Worm (Caenorhabditis elegans) whole organism, young adult: ENCODE data around the gene bre-2.

Experiments used
- C06A6.2 ChIP-seq: fragments of 200-800 bp; sonication (Bioruptor generic); conservative IDR thresholded peaks from 2 replicates; pipeline ENCODE4 v1.3.6; 2022; ENCODE audit warnings: missing genetic modification characterization, missing compliant biosample characterization
- C17E4.6 ChIP-seq: fragments of 200-800 bp; sonication (Bioruptor generic); IDR thresholded peaks from 2 replicates; pipeline ENCODE4 v1.3.6; 2022; ENCODE audit warnings: missing genetic modification reagents, missing genetic modification characterization, missing compliant biosample characterization
- F23B12.7 ChIP-seq: sonication (generic microtip); optimal IDR thresholded peaks from 2 replicates; lab custom pipeline; 2017; ENCODE audit warnings: missing genetic modification characterization, mild to moderate bottlenecking, missing compliant biosample characterization, antibody characterized with exemption, moderate library complexity; ENCODE audit not compliant: insufficient read depth
- F33H1.4 ChIP-seq: fragments of 200-800 bp; sonication (Bioruptor generic); IDR thresholded peaks from 2 replicates; pipeline ENCODE4 v1.3.6; 2022; ENCODE audit warnings: missing genetic modification reagents, missing genetic modification characterization, missing compliant biosample characterization
- F37B4.10 ChIP-seq: fragments of 200-800 bp; sonication (Bioruptor generic); IDR thresholded peaks from 2 replicates; pipeline ENCODE4 v1.3.6; 2022; ENCODE audit warnings: missing genetic modification characterization, missing compliant biosample characterization
- Y53F4B.3 ChIP-seq: fragments of 200-800 bp; sonication (Bioruptor generic); IDR thresholded peaks from 2 replicates; pipeline ENCODE4 v1.3.6; 2022; ENCODE audit warnings: missing genetic modification reagents, missing genetic modification characterization, missing compliant biosample characterization
- ZK185.1 ChIP-seq: sonication (generic microtip); optimal IDR thresholded peaks from 2 replicates; lab custom pipeline; 2016; ENCODE audit warnings: mild to moderate bottlenecking, missing genetic modification characterization, missing compliant biosample characterization; ENCODE audit not compliant: poor library complexity, severe bottlenecking
- aptf-2 ChIP-seq: fragments of 200-800 bp; sonication (Bioruptor generic); conservative IDR thresholded peaks from 2 replicates; pipeline ENCODE4 v1.3.6; 2022; ENCODE audit warnings: missing genetic modification reagents, missing genetic modification characterization, missing compliant biosample characterization
- athp-1 ChIP-seq: sonication (generic microtip); optimal IDR thresholded peaks from 2 replicates; lab custom pipeline; 2017; ENCODE audit warnings: mild to moderate bottlenecking, missing genetic modification characterization, missing compliant biosample characterization
- attf-5 ChIP-seq: fragments of 200-800 bp; sonication (Bioruptor generic); optimal IDR thresholded peaks from 2 replicates; lab custom pipeline; 2018; ENCODE audit warnings: mild to moderate bottlenecking, missing genetic modification characterization, missing compliant biosample characterization
- attf-6 ChIP-seq: fragments of 200-800 bp; sonication (Bioruptor generic); IDR thresholded peaks from 2 replicates; pipeline ENCODE4 v1.3.6; 2022; ENCODE audit warnings: missing genetic modification reagents, missing genetic modification characterization, missing compliant biosample characterization
- bed-1 ChIP-seq: fragments of 200-800 bp; sonication (Bioruptor generic); IDR thresholded peaks from 2 replicates; pipeline ENCODE4 v1.3.6; 2022; ENCODE audit warnings: missing genetic modification reagents, missing genetic modification characterization, missing compliant biosample characterization
- cebp-1 ChIP-seq, 2 experiments: fragments of 200-800 bp in 1 of 2; sonication (Bioruptor generic) in 1 of 2; sonication (generic microtip) in 1 of 2; IDR thresholded peaks in 1 of 2; optimal IDR thresholded peaks in 1 of 2; 2 replicates each; pipeline versions ENCODE4 v1.3.6 to Lab custom; 2017 to 2022; ENCODE audit warnings: missing compliant biosample characterization in 2 of 2, missing genetic modification characterization in 2 of 2, mild to moderate bottlenecking in 1 of 2, missing genetic modification reagents in 1 of 2, moderate library complexity in 1 of 2
- ceh-27 ChIP-seq: fragments of 200-800 bp; sonication (Bioruptor generic); optimal IDR thresholded peaks from 2 replicates; lab custom pipeline; 2018; ENCODE audit warnings: mild to moderate bottlenecking, missing genetic modification characterization, moderate library complexity, missing compliant biosample characterization
- chd-7 ChIP-seq: sonication (generic microtip); optimal IDR thresholded peaks from 2 replicates; lab custom pipeline; 2016; ENCODE audit warnings: mild to moderate bottlenecking, missing genetic modification characterization, moderate library complexity, missing compliant biosample characterization
- die-1 ChIP-seq: sonication (generic microtip); optimal IDR thresholded peaks from 2 replicates; lab custom pipeline; 2016; ENCODE audit warnings: missing genotype, mild to moderate bottlenecking, missing genetic modification characterization, missing compliant biosample characterization
- dpff-1 ChIP-seq: sonication (generic microtip); optimal IDR thresholded peaks from 2 replicates; lab custom pipeline; 2017; ENCODE audit warnings: mild to moderate bottlenecking, missing genetic modification characterization, missing compliant biosample characterization
- efl-1 ChIP-seq: fragments of 150-350 bp; optimal IDR thresholded peaks from 2 replicates; lab custom pipeline; 2014; ENCODE audit warnings: missing biosample characterization, missing genetic modification reagents, missing genetic modification characterization
- egl-18 ChIP-seq: fragments of 200-800 bp; sonication (Bioruptor generic); IDR thresholded peaks from 2 replicates; pipeline ENCODE4 v1.3.6; 2022; ENCODE audit warnings: missing genetic modification reagents, missing genetic modification characterization, missing compliant biosample characterization
- gei-17 ChIP-seq: fragments of 200-800 bp; sonication (Bioruptor generic); optimal IDR thresholded peaks from 2 replicates; lab custom pipeline; 2018; ENCODE audit warnings: mild to moderate bottlenecking, missing genetic modification characterization, missing compliant biosample characterization
- him-1 ChIP-seq: sonication (generic microtip); optimal IDR thresholded peaks from 2 replicates; lab custom pipeline; 2016; ENCODE audit warnings: missing genotype, missing genetic modification reagents, missing genetic modification characterization, missing compliant biosample characterization
- hmg-1.2 ChIP-seq: fragments of 200-800 bp; sonication (Bioruptor generic); IDR thresholded peaks from 2 replicates; pipeline ENCODE4 v1.3.6; 2022; ENCODE audit warnings: missing genetic modification reagents, missing genetic modification characterization, missing compliant biosample characterization
- let-526 ChIP-seq: fragments of 200-800 bp; sonication (Bioruptor generic); IDR thresholded peaks from 2 replicates; pipeline ENCODE4 v1.3.6; 2022; ENCODE audit warnings: missing genetic modification reagents, missing genetic modification characterization, missing compliant biosample characterization
- lin-40 ChIP-seq: sonication (generic microtip); optimal IDR thresholded peaks from 2 replicates; lab custom pipeline; 2016; ENCODE audit warnings: missing genetic modification characterization, mild to moderate bottlenecking, missing compliant biosample characterization, missing genotype, missing genetic modification reagents
- madf-10 ChIP-seq: sonication (generic microtip); optimal IDR thresholded peaks from 2 replicates; lab custom pipeline; 2016; ENCODE audit warnings: mild to moderate bottlenecking, missing genetic modification characterization, missing compliant biosample characterization
- madf-6 ChIP-seq: fragments of 200-800 bp; sonication (Bioruptor generic); IDR thresholded peaks from 2 replicates; pipeline ENCODE4 v1.3.6; 2022; ENCODE audit warnings: missing genetic modification reagents, missing genetic modification characterization, missing compliant biosample characterization
- madf-8 ChIP-seq: fragments of 200-800 bp; sonication (Bioruptor generic); conservative IDR thresholded peaks from 2 replicates; pipeline ENCODE4 v1.3.6; 2022; ENCODE audit warnings: missing genetic modification reagents, missing genetic modification characterization, missing compliant biosample characterization
- mcd-1 ChIP-seq: fragments of 200-800 bp; sonication (Bioruptor generic); IDR thresholded peaks from 2 replicates; pipeline ENCODE4 v1.3.6; 2022; ENCODE audit warnings: missing genetic modification reagents, missing genetic modification characterization, missing compliant biosample characterization
- mel-28 ChIP-seq: sonication (generic microtip); optimal IDR thresholded peaks from 2 replicates; lab custom pipeline; 2016; ENCODE audit warnings: borderline replicate concordance, mild to moderate bottlenecking, missing genetic modification characterization, missing compliant biosample characterization
- mxl-1 ChIP-seq: sonication (generic microtip); optimal IDR thresholded peaks from 2 replicates; lab custom pipeline; 2016; ENCODE audit warnings: missing genetic modification characterization, missing compliant biosample characterization
- nfya-2 ChIP-seq: fragments of 200-800 bp; sonication (Bioruptor generic); IDR thresholded peaks from 2 replicates; pipeline ENCODE4 v1.3.6; 2022; ENCODE audit warnings: missing genetic modification reagents, missing genetic modification characterization, missing compliant biosample characterization
- nhr-80 ChIP-seq: sonication (generic microtip); optimal IDR thresholded peaks from 2 replicates; lab custom pipeline; 2016; ENCODE audit warnings: missing genetic modification characterization, missing compliant biosample characterization
- nhr-90 ChIP-seq: sonication (generic microtip); optimal IDR thresholded peaks from 2 replicates; lab custom pipeline; 2016; ENCODE audit warnings: missing genotype, mild to moderate bottlenecking, missing genetic modification characterization, missing compliant biosample characterization
- pbrm-1 ChIP-seq: fragments of 200-800 bp; sonication (Bioruptor generic); IDR thresholded peaks from 2 replicates; pipeline ENCODE4 v1.3.6; 2022; ENCODE audit warnings: missing genetic modification reagents, missing genetic modification characterization, missing compliant biosample characterization
- rcor-1 ChIP-seq: fragments of 200-800 bp; sonication (Bioruptor generic); IDR thresholded peaks from 2 replicates; pipeline ENCODE4 v1.3.6; 2022; ENCODE audit warnings: missing genetic modification reagents, missing genetic modification characterization, missing compliant biosample characterization
- repo-1 ChIP-seq: sonication (generic microtip); optimal IDR thresholded peaks from 2 replicates; lab custom pipeline; 2017; ENCODE audit warnings: mild to moderate bottlenecking, missing genetic modification characterization, missing compliant biosample characterization
- sdz-38 ChIP-seq: sonication (generic microtip); optimal IDR thresholded peaks from 2 replicates; lab custom pipeline; 2016; ENCODE audit warnings: missing genotype, missing genetic modification characterization, missing compliant biosample characterization
- snpc-1.1 ChIP-seq: sonication (generic microtip); optimal IDR thresholded peaks from 2 replicates; lab custom pipeline; 2017; ENCODE audit warnings: missing genetic modification characterization, mild to moderate bottlenecking, missing compliant biosample characterization, antibody characterized with exemption, moderate library complexity, missing genotype, missing genetic modification reagents; ENCODE audit not compliant: insufficient read depth
- snpc-3.4 ChIP-seq: sonication (generic microtip); optimal IDR thresholded peaks from 2 replicates; lab custom pipeline; 2017; ENCODE audit warnings: missing genetic modification characterization, mild to moderate bottlenecking, missing compliant biosample characterization, antibody characterized with exemption, moderate library complexity, missing genotype, missing genetic modification reagents
- sptf-2 ChIP-seq: fragments of 200-800 bp; sonication (Bioruptor generic); optimal IDR thresholded peaks from 2 replicates; lab custom pipeline; 2018; ENCODE audit warnings: mild to moderate bottlenecking, missing genetic modification characterization, missing compliant biosample characterization
- tlf-1 ChIP-seq: fragments of 200-800 bp; sonication (Bioruptor generic); optimal IDR thresholded peaks from 2 replicates; lab custom pipeline; 2018; ENCODE audit warnings: mild to moderate bottlenecking, missing genetic modification characterization, missing compliant biosample characterization
- unc-130 ChIP-seq: sonication (generic microtip); optimal IDR thresholded peaks from 2 replicates; lab custom pipeline; 2016; ENCODE audit warnings: missing genetic modification reagents, missing genetic modification characterization, missing compliant biosample characterization
- unc-62 ChIP-seq: fragments of 150-350 bp; optimal IDR thresholded peaks from 2 replicates; lab custom pipeline; 2014; ENCODE audit warnings: missing biosample characterization, missing genetic modification reagents, missing genetic modification characterization
- xnd-1 ChIP-seq: sonication (generic microtip); optimal IDR thresholded peaks from 2 replicates; lab custom pipeline; 2016; ENCODE audit warnings: missing genotype, missing genetic modification reagents, missing genetic modification characterization, missing compliant biosample characterization
- zfh-2 ChIP-seq: fragments of 200-800 bp; sonication (Bioruptor generic); conservative IDR thresholded peaks from 2 replicates; pipeline ENCODE4 v1.3.6; 2022; ENCODE audit warnings: missing genetic modification reagents, missing genetic modification characterization, missing compliant biosample characterization
- ztf-26 ChIP-seq: sonication (generic microtip); optimal IDR thresholded peaks from 2 replicates; lab custom pipeline; 2017; ENCODE audit warnings: missing genetic modification characterization, missing compliant biosample characterization

The bre-2 gene

DNA sequence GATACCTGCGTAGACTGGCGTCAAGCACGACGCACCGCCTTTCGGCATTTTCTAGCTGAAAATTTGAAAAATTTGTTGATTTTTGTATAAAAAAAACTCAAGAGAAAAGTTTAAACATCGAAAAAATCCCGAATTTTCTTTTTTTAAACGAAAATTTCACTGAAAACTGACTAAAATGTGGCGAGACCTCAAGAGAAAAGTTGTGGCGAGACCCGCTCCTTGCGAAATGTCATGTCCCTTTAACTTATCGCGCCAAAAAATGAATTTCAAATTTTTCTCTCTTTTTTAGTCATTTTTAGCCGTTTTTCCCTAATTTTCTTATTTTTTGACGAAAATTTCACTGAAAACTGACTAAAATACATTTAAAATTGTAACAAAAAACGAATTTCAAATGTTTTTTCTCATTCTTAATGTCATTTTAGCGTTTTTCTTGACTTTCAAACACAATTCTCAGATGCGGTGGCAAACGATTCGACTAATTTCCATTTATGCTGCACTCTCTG lies 30.1 kb upstream of the bre-2 start, which contains the start of the genes snpc-1.2 and Y39E4B.5 (continued):
- TF ChIP-seq pbrm-1 (GFP tag; lab: Robert Waterston, UW): no peak
- peak; percentile 40; the same call in 1 of the 2 replicates for TF ChIP-seq madf-6 (GFP tag; lab: Robert Waterston, UW)
- no peak for TF ChIP-seq unc-130
- TF ChIP-seq ZK185.1: no peak
- TF ChIP-seq attf-5: no peak

DNA sequence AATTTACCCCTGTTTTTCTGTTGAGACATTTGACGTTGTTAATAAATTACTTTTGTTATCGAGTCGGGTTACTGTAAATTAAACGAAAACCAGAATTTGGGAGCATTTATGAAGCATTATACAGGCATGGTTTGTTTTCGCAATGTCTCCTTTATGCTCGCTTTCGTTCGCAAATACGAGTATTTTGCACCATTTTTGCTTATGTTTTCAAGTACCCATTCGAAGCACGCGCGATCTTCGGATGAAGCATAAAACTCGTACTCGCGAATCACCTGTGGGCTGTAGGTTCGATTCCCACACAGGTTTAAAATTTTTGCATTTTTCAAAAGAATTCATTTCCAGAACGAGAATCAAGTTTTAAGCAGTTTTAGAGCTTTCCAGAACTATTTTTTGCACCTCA lies 25.5 kb upstream of the bre-2 start:
- TF ChIP-seq cebp-1 (GFP tag; IDR thresholded peaks at IDR 0.05; lab: Robert Waterston, UW) (no peak), cebp-1 (tag; optimal IDR thresholded peaks at IDR 0.05; lab: Kevin White, UChicago) (no peak), nhr-80 (tag; lab: Kevin White, UChicago) (no peak), unc-62 (no peak), ZK185.1 (no peak), bed-1 (no peak), zfh-2 (GFP tag; lab: Robert Waterston, UW) (no peak), hmg-1.2 (no peak), C17E4.6 (GFP tag; lab: Robert Waterston, UW) (no peak), mxl-1 (tag; lab: Kevin White, UChicago) (no peak), lin-40 (tag; lab: Kevin White, UChicago) (no peak), sptf-2 (GFP tag; lab: Kevin White, UChicago) (no peak), die-1 (tag; lab: Kevin White, UChicago) (no peak), aptf-2 (GFP tag; lab: Robert Waterston, UW) (no peak), mel-28 (tag; lab: Kevin White, UChicago) (no peak), madf-10 (tag; lab: Kevin White, UChicago) (no peak), ztf-26 (tag; lab: Kevin White, UChicago) (no peak), snpc-1.1 (tag; lab: Kevin White, UChicago) (no peak), gei-17 (GFP tag; lab: Kevin White, UChicago) (no peak), rcor-1 (GFP tag; lab: Robert Waterston, UW) (no peak), nhr-90 (tag; lab: Kevin White, UChicago) (no peak)
- TF ChIP-seq, all 124 proteins: peak for 0

DNA sequence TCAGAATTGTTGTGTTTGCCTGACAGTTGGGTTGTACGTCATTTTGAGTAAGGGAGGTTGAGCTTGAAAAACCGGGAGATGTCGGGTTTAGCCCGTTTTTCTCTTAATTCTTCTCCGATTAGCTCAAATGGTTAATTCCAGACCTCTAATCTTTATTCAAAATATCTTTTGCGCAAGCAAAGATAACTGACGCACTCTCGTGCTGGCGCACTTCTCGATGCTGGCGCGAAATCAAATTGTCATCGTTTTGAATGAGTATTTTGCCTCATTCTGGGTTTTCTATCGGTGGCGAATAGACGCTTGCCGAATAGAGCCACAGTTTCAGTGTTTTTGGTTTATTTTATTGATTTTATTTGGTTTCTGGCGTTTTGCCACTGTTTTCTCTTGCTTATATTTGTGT lies 21.2 kb upstream of the bre-2 start:
- TF ChIP-seq chd-7 (tag; lab: Kevin White, UChicago) (no peak), tlf-1 (GFP tag; lab: Kevin White, UChicago) (no peak), F23B12.7 (tag; lab: Kevin White, UChicago) (no peak), dpff-1 (tag; lab: Kevin White, UChicago) (no peak), egl-18 (GFP tag; lab: Robert Waterston, UW) (0 out of 2 replicates have a peak, but pooled peaks have one; percentile 52), xnd-1 (tag; lab: Kevin White, UChicago) (peak; percentile 55), F37B4.10 (no peak), ZK185.1 (no peak), ceh-27 (GFP tag; lab: Kevin White, UChicago) (no peak), F33H1.4 (GFP tag; lab: Robert Waterston, UW) (0 out of 2 replicates have a peak, but pooled peaks have one; percentile 23), mcd-1 (GFP tag; lab: Robert Waterston, UW) (peak; percentile 72), efl-1 (peak; percentile 45), athp-1 (no peak), repo-1 (tag; lab: Kevin White, UChicago) (no peak), attf-6 (GFP tag; lab: Robert Waterston, UW) (no peak), nfya-2 (GFP tag; lab: Robert Waterston, UW) (no peak), Y53F4B.3 (no peak), madf-8 (GFP tag; lab: Robert Waterston, UW) (peak; percentile 74), C06A6.2 (GFP tag; lab: Robert Waterston, UW) (no peak), sdz-38 (tag; lab: Kevin White, UChicago) (no peak), him-1 (tag; lab: Kevin White, UChicago) (no peak), let-526 (GFP tag; lab: Robert Waterston, UW) (no peak), snpc-3.4 (tag; lab: Kevin White, UChicago) (no peak), unc-62 (no peak)
